Fruit fly (Drosophila melanogaster): ENCODE results near the gene Ctps.

Gene Ctps

dm6 chr3L:15161549-15161948 is 63.8 kb downstream of the Ctps start, which contains the start of gene CG6878:
Gene CG6878, plus strand, starts transcription at chr3L:15161817.
- TF ChIP-seq GATAd (GFP tag; optimal IDR thresholded peaks at IDR 0.05) = no peak
- TF ChIP-seq Abd-B (GFP tag; optimal IDR thresholded peaks at IDR 0.05) = no peak
- TF ChIP-seq lola (GFP tag; optimal IDR thresholded peaks at IDR 0.05) = no peak
- no peak for TF ChIP-seq dsf (GFP tag; optimal IDR thresholded peaks at IDR 0.05; ENCODE audit: borderline replicate concordance)
- no peak for TF ChIP-seq OdsH (GFP tag; optimal IDR thresholded peaks at IDR 0.05)
- no peak for TF ChIP-seq Vsx2 (GFP tag; optimal IDR thresholded peaks at IDR 0.05; ENCODE audit: partially characterized antibody)
- no peak for TF ChIP-seq CrebA (GFP tag; optimal IDR thresholded peaks at IDR 0.05; ENCODE audit: borderline replicate concordance)
- TF ChIP-seq sv (GFP tag; optimal IDR thresholded peaks at IDR 0.05) = no peak
- no peak for TF ChIP-seq ey (GFP tag; optimal IDR thresholded peaks at IDR 0.05)
- no peak for TF ChIP-seq pan (optimal IDR thresholded peaks at IDR 0.05)
- TF ChIP-seq foxo (GFP tag; optimal IDR thresholded peaks at IDR 0.05) = no peak
- TF ChIP-seq jim (GFP tag; optimal IDR thresholded peaks at IDR 0.05) = no peak
- TF ChIP-seq Jra (GFP tag; optimal IDR thresholded peaks at IDR 0.05) = no peak
- no peak for TF ChIP-seq Dfd (GFP tag; optimal IDR thresholded peaks at IDR 0.05)
- no peak for TF ChIP-seq dl (GFP tag; optimal IDR thresholded peaks at IDR 0.05; ENCODE audit: insufficient read depth in 1 of 2, partially characterized antibody in 2 of 2)
- peak; percentile 34 for TF ChIP-seq Hr83 (GFP tag; optimal IDR thresholded peaks at IDR 0.05; ENCODE audit: poor library complexity, severe bottlenecking)
- TF ChIP-seq fru (GFP tag; optimal IDR thresholded peaks at IDR 0.05) = no peak
- no peak for TF ChIP-seq Hr78 (GFP tag; optimal IDR thresholded peaks at IDR 0.05)
- TF ChIP-seq brk (GFP tag; optimal IDR thresholded peaks at IDR 0.05) = no peak
- no peak for TF ChIP-seq br (GFP tag; optimal IDR thresholded peaks at IDR 0.05)
- no peak for TF ChIP-seq rgr (GFP tag; optimal IDR thresholded peaks at IDR 0.05)
- TF ChIP-seq Dif (GFP tag; optimal IDR thresholded peaks at IDR 0.05; ENCODE audit: partially characterized antibody) = no peak
- TF ChIP-seq usp (GFP tag; optimal IDR thresholded peaks at IDR 0.05) = no peak
- no peak for TF ChIP-seq HLH106 (tag; optimal IDR thresholded peaks at IDR 0.05)
- no peak for TF ChIP-seq woc (GFP tag; optimal IDR thresholded peaks at IDR 0.05)
- TF ChIP-seq dmrt93B (GFP tag; optimal IDR thresholded peaks at IDR 0.05) = no peak
- no peak for TF ChIP-seq Hnf4 (GFP tag; optimal IDR thresholded peaks at IDR 0.05)
- TF ChIP-seq Mio (GFP tag; optimal IDR thresholded peaks at IDR 0.05) = no peak
- TF ChIP-seq Sp1 (GFP tag; optimal IDR thresholded peaks at IDR 0.05) = no peak
- TF ChIP-seq sage (GFP tag; optimal IDR thresholded peaks at IDR 0.05) = no peak
- TF ChIP-seq N (GFP tag; optimal IDR thresholded peaks at IDR 0.05) = peak; percentile 51
- TF ChIP-seq CG9705 (GFP tag; optimal IDR thresholded peaks at IDR 0.05) = peak; percentile 10
- TF ChIP-seq psq (GFP tag; optimal IDR thresholded peaks at IDR 0.05) = no peak
- TF ChIP-seq h (GFP tag; optimal IDR thresholded peaks at IDR 0.05) = no peak
- TF ChIP-seq Myc (optimal IDR thresholded peaks at IDR 0.05) = peak; percentile 47
- TF ChIP-seq CG32264 (GFP tag; optimal IDR thresholded peaks at IDR 0.05) = no peak
- TF ChIP-seq tai (GFP tag; optimal IDR thresholded peaks at IDR 0.05) = no peak
- no peak for TF ChIP-seq Rel (GFP tag; optimal IDR thresholded peaks at IDR 0.05)
- peak; percentile 9 for TF ChIP-seq Rel (tag; optimal IDR thresholded peaks at IDR 0.05)

DNA sequence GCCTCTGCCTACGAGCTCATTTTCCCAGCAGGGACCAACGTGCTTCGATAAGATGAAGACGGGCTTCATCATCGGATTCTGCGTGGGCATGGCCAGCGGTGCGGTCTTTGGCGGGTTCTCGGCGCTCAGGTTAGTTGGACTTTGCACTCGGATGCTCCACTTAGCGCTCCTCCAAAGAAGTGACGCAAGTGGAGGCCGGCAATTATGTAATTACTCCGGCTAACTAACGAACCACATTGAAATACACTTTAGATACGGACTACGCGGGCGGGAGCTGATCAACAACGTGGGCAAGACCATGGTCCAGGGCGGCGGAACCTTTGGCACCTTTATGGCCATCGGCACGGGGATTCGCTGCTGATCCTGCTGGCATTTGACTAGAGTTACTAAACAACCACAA is 64.3 kb downstream of the Ctps start:
- TF ChIP-seq Dif (GFP tag; optimal IDR thresholded peaks at IDR 0.05; ENCODE audit: partially characterized antibody) = no peak
- no peak for TF ChIP-seq CrebA (GFP tag; optimal IDR thresholded peaks at IDR 0.05; ENCODE audit: borderline replicate concordance)
- no peak for TF ChIP-seq dl (GFP tag; optimal IDR thresholded peaks at IDR 0.05; ENCODE audit: insufficient read depth in 1 of 2, partially characterized antibody in 2 of 2)
- TF ChIP-seq lola (GFP tag; optimal IDR thresholded peaks at IDR 0.05) = no peak
- no peak for TF ChIP-seq Abd-B (GFP tag; optimal IDR thresholded peaks at IDR 0.05)
- TF ChIP-seq sv (GFP tag; optimal IDR thresholded peaks at IDR 0.05) = no peak
- TF ChIP-seq pan (optimal IDR thresholded peaks at IDR 0.05) = no peak
- no peak for TF ChIP-seq br (GFP tag; optimal IDR thresholded peaks at IDR 0.05)
- TF ChIP-seq sage (GFP tag; optimal IDR thresholded peaks at IDR 0.05) = no peak
- no peak for TF ChIP-seq N (GFP tag; optimal IDR thresholded peaks at IDR 0.05)
- no peak for TF ChIP-seq tai (GFP tag; optimal IDR thresholded peaks at IDR 0.05)
- TF ChIP-seq Dfd (GFP tag; optimal IDR thresholded peaks at IDR 0.05) = no peak

Data from whole organism, wandering third instar larva.